Fruit fly (Drosophila melanogaster): ENCODE results near the gene twe.

DNA sequence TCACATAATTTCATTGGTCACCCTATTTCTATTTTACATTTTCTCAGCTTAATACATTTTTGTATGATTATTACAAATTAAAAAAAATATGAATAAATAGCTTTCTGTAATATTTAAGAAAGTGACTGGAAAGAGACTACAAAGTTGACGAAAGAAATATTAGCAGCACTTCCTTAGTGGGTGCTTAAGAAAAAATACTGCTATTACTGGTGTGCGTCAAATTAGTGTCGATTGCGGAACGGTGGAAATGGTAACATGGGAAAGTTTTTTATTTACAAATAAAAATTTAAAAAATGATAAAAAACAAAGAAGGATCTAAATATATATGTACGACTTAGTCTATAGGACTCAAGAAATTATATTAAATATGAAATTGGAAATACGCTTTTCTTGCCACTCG lies 37.7 kb downstream of the twe start:
- TF ChIP-seq br (GFP tag; optimal IDR thresholded peaks at IDR 0.05), result no peak
- TF ChIP-seq GATAd (GFP tag; optimal IDR thresholded peaks at IDR 0.05), result no peak
- TF ChIP-seq CG32264 (GFP tag; optimal IDR thresholded peaks at IDR 0.05), result no peak
- TF ChIP-seq Sp1 (GFP tag; optimal IDR thresholded peaks at IDR 0.05), result no peak
- no peak for TF ChIP-seq foxo (GFP tag; optimal IDR thresholded peaks at IDR 0.05)
- no peak for TF ChIP-seq pan (optimal IDR thresholded peaks at IDR 0.05)
- no peak for TF ChIP-seq brk (GFP tag; optimal IDR thresholded peaks at IDR 0.05)
- TF ChIP-seq Abd-B (GFP tag; optimal IDR thresholded peaks at IDR 0.05), result no peak
